Fruit fly (Drosophila melanogaster): Measurements from ENCODE around the gene Spn77Bc.

DNA sequence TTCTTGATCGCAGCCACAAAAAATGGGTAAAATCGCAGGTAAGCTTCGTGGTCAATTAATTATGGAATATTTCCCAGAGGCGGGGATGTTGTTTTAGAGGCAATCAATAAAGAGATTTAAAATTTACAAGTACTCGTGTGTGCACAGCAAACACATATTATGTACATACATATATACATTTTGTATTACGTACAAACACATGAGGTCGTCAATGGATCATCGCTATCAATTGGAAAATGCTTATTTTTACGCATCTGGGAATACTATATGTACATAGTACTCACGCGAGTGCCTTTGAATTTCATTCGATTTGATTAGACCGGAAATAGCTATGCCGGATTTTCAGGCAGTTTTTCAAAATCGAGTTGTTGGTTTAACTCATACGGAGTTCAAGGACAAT is 24.7 kb upstream of the Spn77Bc start:
- TF ChIP-seq CG11617 (GFP tag; optimal IDR thresholded peaks at IDR 0.05) (no peak), Clk (GFP tag; optimal IDR thresholded peaks at IDR 0.05) (no peak)

Measured in whole organism, adult.